Fruit fly (Drosophila melanogaster) Kc167 (cell line): ENCODE measurements around the gene Rpn10.

Source experiments
- Myc ChIP-seq: fragments of >200 bp; optimal IDR thresholded peaks from 2 replicates; lab custom pipeline; 2017; ENCODE audit warnings: missing external identifiers
- Sin3A ChIP-seq: fragments of >200 bp; optimal IDR thresholded peaks from 2 replicates; lab custom pipeline; 2018; ENCODE audit warnings: missing external identifiers
- h ChIP-seq: fragments of >200 bp; optimal IDR thresholded peaks from 3 replicates; lab custom pipeline; 2018; ENCODE audit warnings: missing external identifiers
- insv ChIP-seq: fragments of >200 bp; optimal IDR thresholded peaks from 3 replicates; lab custom pipeline; 2018; ENCODE audit warnings: missing external identifiers
- psq ChIP-seq: fragments of >200 bp; optimal IDR thresholded peaks from 2 replicates; lab custom pipeline; 2017; ENCODE audit warnings: missing external identifiers

DNA sequence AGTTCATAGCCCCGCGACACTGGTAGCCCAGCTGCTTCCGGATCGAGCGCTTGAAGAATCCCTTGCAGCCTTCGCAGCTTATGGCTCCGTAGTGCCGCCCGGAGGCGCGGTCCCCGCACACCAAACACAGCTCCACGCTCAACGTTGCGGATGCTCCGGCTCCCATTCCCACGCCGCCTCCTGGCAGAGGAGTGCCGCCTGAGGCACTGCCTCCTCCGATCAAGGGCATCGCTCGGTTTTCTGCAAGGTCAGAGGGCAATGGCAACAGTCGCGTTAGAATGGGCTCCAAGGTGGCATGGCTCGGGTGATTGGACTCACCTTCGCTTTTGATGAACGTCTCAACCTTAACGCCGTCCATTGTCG is 40.3 kb upstream of the Rpn10 start:
- no peak for TF ChIP-seq psq
- TF ChIP-seq Sin3A (lab: Kevin White, UChicago): no peak
- TF ChIP-seq insv (lab: Kevin White, UChicago): no peak
- no peak for TF ChIP-seq Myc (lab: Kevin White, UChicago)
- no peak for TF ChIP-seq h (lab: Kevin White, UChicago)
